Fruit fly (Drosophila melanogaster): ENCODE results near the gene stnA.

DNA sequence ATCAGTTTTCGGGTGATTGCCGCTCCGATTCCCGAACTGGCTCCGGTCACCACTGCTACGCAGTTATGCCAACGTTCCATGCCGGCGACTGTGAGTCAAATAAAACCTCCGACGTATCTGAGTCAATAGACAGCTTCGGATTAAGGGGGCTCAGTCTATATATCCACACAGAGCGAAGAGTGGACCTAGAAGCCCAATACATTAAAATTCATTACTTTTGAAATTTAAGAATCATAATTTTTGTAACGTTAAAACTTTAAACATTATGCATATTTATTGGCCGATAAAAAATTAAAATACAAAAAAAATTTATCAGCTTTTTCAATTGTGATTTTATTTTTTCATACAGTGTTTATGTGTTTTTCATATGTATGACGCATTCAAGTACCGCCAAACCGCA lies 42.2 kb downstream of the stnA start, which contains the start of gene CG40485:
- TF ChIP-seq pan (optimal IDR thresholded peaks at IDR 0.05) (no peak), CG8478 (optimal IDR thresholded peaks at IDR 0.05) (no peak), psq (optimal IDR thresholded peaks at IDR 0.05) (no peak)
